Fruit fly (Drosophila melanogaster) whole organism, embryonic: Measurements from ENCODE around the gene Mst98Cb.

Experiments
- BEAF-32 ChIP-seq: fragments of 200-800 bp; sonication (Bioruptor generic); optimal IDR thresholded peaks from 3 replicates; lab custom pipeline; 2017; ENCODE audit warnings: missing biosample characterization, missing genetic modification characterization, mild to moderate bottlenecking, moderate library complexity, missing genetic modification reagents
- Blimp-1 ChIP-seq: fragments of 200-800 bp; sonication (Bioruptor generic); optimal IDR thresholded peaks from 3 replicates; lab custom pipeline; 2018; ENCODE audit warnings: missing biosample characterization, missing genetic modification characterization, mild to moderate bottlenecking, moderate library complexity, missing genetic modification reagents
- CG11696 ChIP-seq: fragments of 200-800 bp; sonication (Bioruptor generic); IDR thresholded peaks from 2 replicates; pipeline ENCODE4 v1.3.6; 2022; ENCODE audit warnings: missing biosample characterization, missing genetic modification characterization
- CG14441 ChIP-seq: fragments of 200-800 bp; sonication (Bioruptor generic); IDR thresholded peaks from 2 replicates; pipeline ENCODE4 v1.3.6; 2022; ENCODE audit warnings: missing biosample characterization, missing genetic modification characterization
- CG14667 ChIP-seq: fragments of 200-800 bp; sonication (Bioruptor generic); IDR thresholded peaks from 2 replicates; pipeline ENCODE4 v1.3.6; 2022; ENCODE audit warnings: missing biosample characterization, missing genetic modification characterization
- CG16813 ChIP-seq: fragments of 200-800 bp; sonication (Bioruptor generic); IDR thresholded peaks from 3 replicates; pipeline ENCODE4 v1.3.6; 2022; ENCODE audit warnings: missing biosample characterization, missing genetic modification characterization; ENCODE audit not compliant: partially characterized antibody
- CG16815 ChIP-seq: fragments of 200-800 bp; sonication (Bioruptor generic); optimal IDR thresholded peaks from 3 replicates; lab custom pipeline; 2017; ENCODE audit warnings: missing biosample characterization, mild to moderate bottlenecking, missing genetic modification characterization
- CG17385 ChIP-seq: fragments of 200-800 bp; sonication (Bioruptor generic); optimal IDR thresholded peaks from 3 replicates; lab custom pipeline; 2018; ENCODE audit warnings: missing biosample characterization, mild to moderate bottlenecking, missing genetic modification characterization
- CG17912 ChIP-seq: fragments of 200-800 bp; sonication (Bioruptor generic); optimal IDR thresholded peaks from 2 replicates; lab custom pipeline; 2018; ENCODE audit warnings: missing biosample characterization, mild to moderate bottlenecking, missing genetic modification characterization
- CG18599 ChIP-seq: fragments of 200-800 bp; sonication (Bioruptor generic); optimal IDR thresholded peaks from 3 replicates; lab custom pipeline; 2017; ENCODE audit warnings: missing biosample characterization, missing genetic modification characterization, mild to moderate bottlenecking, moderate library complexity, missing genetic modification reagents
- CG2129 ChIP-seq: fragments of 200-800 bp; sonication (Bioruptor generic); IDR thresholded peaks from 2 replicates; pipeline ENCODE4 v1.3.6; 2022; ENCODE audit warnings: missing biosample characterization, missing genetic modification characterization; ENCODE audit not compliant: partially characterized antibody
- CG2202 ChIP-seq: fragments of 200-800 bp; sonication (Bioruptor generic); optimal IDR thresholded peaks from 2 replicates; lab custom pipeline; 2018; ENCODE audit warnings: missing biosample characterization, mild to moderate bottlenecking, missing genetic modification characterization
- CG32772 ChIP-seq: fragments of 200-800 bp; sonication (Bioruptor generic); IDR thresholded peaks from 2 replicates; pipeline ENCODE4 v1.3.6; 2022; ENCODE audit warnings: missing biosample characterization, missing genetic modification characterization
- CG34224 ChIP-seq: fragments of 200-800 bp; sonication (Bioruptor generic); IDR thresholded peaks from 3 replicates; pipeline ENCODE4 v1.3.6; 2022; ENCODE audit warnings: missing biosample characterization, missing genetic modification characterization; ENCODE audit not compliant: partially characterized antibody
- CG34376 ChIP-seq: fragments of 200-800 bp; sonication (Bioruptor generic); optimal IDR thresholded peaks from 2 replicates; lab custom pipeline; 2018; ENCODE audit warnings: missing biosample characterization, mild to moderate bottlenecking, missing genetic modification characterization
- CG3995 ChIP-seq: fragments of 200-800 bp; sonication (Bioruptor generic); optimal IDR thresholded peaks from 3 replicates; lab custom pipeline; 2016; ENCODE audit warnings: missing biosample characterization, missing genetic modification characterization
- CG6791 ChIP-seq: fragments of 200-800 bp; sonication (Bioruptor generic); IDR thresholded peaks from 3 replicates; pipeline ENCODE4 v1.3.6; 2022; ENCODE audit warnings: missing biosample characterization, missing genetic modification characterization; ENCODE audit not compliant: partially characterized antibody
- CG9932 ChIP-seq: fragments of 200-800 bp; sonication (Bioruptor generic); IDR thresholded peaks from 2 replicates; pipeline ENCODE4 v1.3.6; 2022; ENCODE audit warnings: missing biosample characterization, missing genetic modification characterization
- CkIIα-i1 ChIP-seq: fragments of 200-800 bp; sonication (Bioruptor generic); IDR thresholded peaks from 2 replicates; pipeline ENCODE4 v1.3.6; 2022; ENCODE audit warnings: missing biosample characterization, missing genetic modification characterization
- D19B ChIP-seq: fragments of 200-800 bp; sonication (Bioruptor generic); optimal IDR thresholded peaks from 2 replicates; lab custom pipeline; 2017; ENCODE audit warnings: missing biosample characterization, mild to moderate bottlenecking, missing genetic modification characterization
- Elba2 ChIP-seq: fragments of 200-800 bp; sonication (Bioruptor generic); optimal IDR thresholded peaks from 3 replicates; lab custom pipeline; 2016; ENCODE audit warnings: missing biosample characterization, missing genetic modification characterization
- Fer3 ChIP-seq: fragments of 200-800 bp; sonication (Bioruptor generic); optimal IDR thresholded peaks from 2 replicates; lab custom pipeline; 2018; ENCODE audit warnings: missing biosample characterization, mild to moderate bottlenecking, missing genetic modification characterization, moderate library complexity
- HLHmδ ChIP-seq: fragments of 200-800 bp; sonication (Bioruptor generic); optimal IDR thresholded peaks from 2 replicates; lab custom pipeline; 2018; ENCODE audit warnings: missing biosample characterization, mild to moderate bottlenecking, missing genetic modification characterization, moderate library complexity
- HmgZ ChIP-seq: fragments of 200-800 bp; sonication (Bioruptor generic); optimal IDR thresholded peaks from 2 replicates; lab custom pipeline; 2018; ENCODE audit warnings: missing biosample characterization, mild to moderate bottlenecking, missing genetic modification characterization
- NFAT ChIP-seq: fragments of 200-800 bp; sonication (Bioruptor generic); IDR thresholded peaks from 2 replicates; pipeline ENCODE4 v1.3.6; 2022; ENCODE audit warnings: missing biosample characterization, missing genetic modification characterization
- Nf-YA ChIP-seq: fragments of 200-800 bp; sonication (Bioruptor generic); IDR thresholded peaks from 2 replicates; pipeline ENCODE4 v1.3.6; 2022; ENCODE audit warnings: missing biosample characterization, missing genetic modification characterization
- Tbp ChIP-seq: fragments of >200 bp; optimal IDR thresholded peaks from 2 replicates; lab custom pipeline; 2018; ENCODE audit warnings: missing biosample characterization, missing genetic modification characterization
- abd-A ChIP-seq: fragments of 200-800 bp; sonication (Bioruptor generic); optimal IDR thresholded peaks from 3 replicates; lab custom pipeline; 2019; ENCODE audit warnings: missing biosample characterization, mild to moderate bottlenecking, missing genetic modification characterization, moderate library complexity
- ash1 ChIP-seq: fragments of 200-800 bp; sonication (Bioruptor generic); optimal IDR thresholded peaks from 2 replicates; lab custom pipeline; 2018; ENCODE audit warnings: missing biosample characterization, mild to moderate bottlenecking, missing genetic modification characterization
- bab2 ChIP-seq: fragments of 200-800 bp; sonication (Bioruptor generic); optimal IDR thresholded peaks from 2 replicates; lab custom pipeline; 2016; ENCODE audit warnings: missing biosample characterization, missing genetic modification characterization
- br ChIP-seq: fragments of >200 bp; optimal IDR thresholded peaks from 2 replicates; lab custom pipeline; 2017
- crol ChIP-seq: fragments of 200-800 bp; sonication (Bioruptor generic); IDR thresholded peaks from 2 replicates; pipeline ENCODE4 v1.3.6; 2022; ENCODE audit warnings: missing biosample characterization, missing genetic modification characterization
- da ChIP-seq: fragments of 200-800 bp; sonication (Bioruptor generic); optimal IDR thresholded peaks from 2 replicates; lab custom pipeline; 2016; ENCODE audit warnings: missing biosample characterization, missing genetic modification characterization
- danr ChIP-seq: fragments of 200-800 bp; sonication (Bioruptor generic); IDR thresholded peaks from 2 replicates; pipeline ENCODE4 v1.3.6; 2022; ENCODE audit warnings: missing biosample characterization, missing genetic modification characterization
- gfzf ChIP-seq: fragments of 200-800 bp; sonication (Bioruptor generic); optimal IDR thresholded peaks from 2 replicates; lab custom pipeline; 2016; ENCODE audit warnings: missing biosample characterization, mild to moderate bottlenecking, missing genetic modification characterization, moderate library complexity
- kay ChIP-seq: fragments of 200-800 bp; sonication (Bioruptor generic); optimal IDR thresholded peaks from 2 replicates; lab custom pipeline; 2016; ENCODE audit warnings: missing biosample characterization, missing genetic modification characterization
- knrl ChIP-seq: fragments of 200-800 bp; sonication (Bioruptor generic); IDR thresholded peaks from 3 replicates; pipeline ENCODE4 v1.3.6; 2022; ENCODE audit warnings: missing biosample characterization, missing genetic modification characterization; ENCODE audit not compliant: partially characterized antibody
- lbe ChIP-seq: fragments of 200-800 bp; sonication (Bioruptor generic); optimal IDR thresholded peaks from 2 replicates; lab custom pipeline; 2016; ENCODE audit warnings: missing biosample characterization, mild to moderate bottlenecking, missing genetic modification characterization
- lov ChIP-seq, 2 experiments: fragments of 200-800 bp in 1 of 2; fragments of >200 bp in 1 of 2; sonication (Bioruptor generic) in 1 of 2; IDR thresholded peaks in 1 of 2; optimal IDR thresholded peaks in 1 of 2; 2 replicates in 1 of 2; 3 replicates in 1 of 2; pipeline versions ENCODE4 v1.3.6 to Lab custom; 2017 to 2022; ENCODE audit warnings: missing biosample characterization in 1 of 2, missing genetic modification characterization in 1 of 2
- mld ChIP-seq: fragments of 200-800 bp; sonication (Bioruptor generic); IDR thresholded peaks from 3 replicates; pipeline ENCODE4 v1.3.6; 2022; ENCODE audit warnings: missing biosample characterization, missing genetic modification characterization; ENCODE audit not compliant: partially characterized antibody
- pita ChIP-seq: fragments of 200-800 bp; sonication (Bioruptor generic); optimal IDR thresholded peaks from 2 replicates; lab custom pipeline; 2017; ENCODE audit warnings: missing biosample characterization, mild to moderate bottlenecking, missing genetic modification characterization
- pros ChIP-seq: fragments of 200-800 bp; sonication (Bioruptor generic); optimal IDR thresholded peaks from 3 replicates; lab custom pipeline; 2019; ENCODE audit warnings: missing biosample characterization, mild to moderate bottlenecking, missing genetic modification characterization, moderate library complexity
- repo ChIP-seq: fragments of 200-800 bp; sonication (Bioruptor generic); optimal IDR thresholded peaks from 2 replicates; lab custom pipeline; 2016; ENCODE audit warnings: missing biosample characterization, missing genetic modification characterization
- tgo ChIP-seq: fragments of 200-800 bp; sonication (Bioruptor generic); IDR thresholded peaks from 3 replicates; pipeline ENCODE4 v1.3.6; 2022; ENCODE audit warnings: missing biosample characterization, missing genetic modification characterization
- trem ChIP-seq: fragments of 200-800 bp; optimal IDR thresholded peaks from 3 replicates; lab custom pipeline; 2019; ENCODE audit warnings: missing biosample characterization, mild to moderate bottlenecking, missing genetic modification characterization, moderate library complexity
- unpg ChIP-seq: fragments of 200-800 bp; sonication (Bioruptor generic); optimal IDR thresholded peaks from 3 replicates; lab custom pipeline; 2018; ENCODE audit warnings: missing biosample characterization, mild to moderate bottlenecking, missing genetic modification characterization, moderate library complexity
- vnd ChIP-seq: fragments of 200-800 bp; sonication (Bioruptor generic); IDR thresholded peaks from 3 replicates; pipeline ENCODE4 v1.3.6; 2022; ENCODE audit warnings: missing biosample characterization, missing genetic modification characterization; ENCODE audit not compliant: partially characterized antibody
- zfh2 ChIP-seq: fragments of 200-800 bp; sonication (Bioruptor generic); optimal IDR thresholded peaks from 2 replicates; lab custom pipeline; 2016; ENCODE audit warnings: missing biosample characterization, missing genetic modification characterization

Mst98Cb gene

dm6 chr3R:28328780-28329546 lies 36.4 kb downstream of the Mst98Cb start (continued):
- TF ChIP-seq D19B (GFP tag; lab: Kevin White, UChicago) (peak; percentile 90), CG34224 (no peak), Blimp-1 (GFP tag; lab: Kevin White, UChicago) (peak; percentile 68), BEAF-32 (GFP tag; lab: Kevin White, UChicago) (no peak), abd-A (tag; lab: Kevin White, UChicago) (no peak), br (lab: Kevin White, UChicago) (no peak), CG17385 (GFP tag; lab: Kevin White, UChicago) (peak; percentile 61), CkIIα-i1 (no peak), kay (GFP tag; lab: Kevin White, UChicago) (peak; percentile 82), Nf-YA (peak; percentile 68; the same call in 1 of the 2 replicates), danr (GFP tag; lab: Robert Waterston, UW) (peak; percentile 61; the same call in 1 of the 2 replicates), CG18599 (GFP tag; lab: Kevin White, UChicago) (peak; percentile 88), crol (0 out of 2 replicates have a peak, but pooled peaks have one; percentile 19), CG9932 (GFP tag; lab: Robert Waterston, UW) (peak; percentile 89), da (GFP tag; lab: Kevin White, UChicago) (no peak), bab2 (GFP tag; lab: Kevin White, UChicago) (peak; percentile 91), CG32772 (GFP tag; lab: Robert Waterston, UW) (peak; percentile 44), pita (GFP tag; lab: Kevin White, UChicago) (no peak), lbe (GFP tag; lab: Kevin White, UChicago) (no peak), gfzf (GFP tag; lab: Kevin White, UChicago) (peak; percentile 7), Tbp (GFP tag; lab: Kevin White, UChicago) (no peak), Elba2 (GFP tag; lab: Kevin White, UChicago) (no peak), mld (GFP tag; lab: Robert Waterston, UW) (no peak), trem (tag; lab: Kevin White, UChicago) (peak; percentile 4), CG11696 (peak; percentile 43), pros (GFP tag; lab: Kevin White, UChicago) (no peak), tgo (peak; percentile 74), CG34376 (peak; percentile 68), CG14667 (GFP tag; lab: Robert Waterston, UW) (peak; percentile 50), CG16813 (GFP tag; lab: Robert Waterston, UW) (no peak), CG16815 (GFP tag; lab: Kevin White, UChicago) (peak; percentile 38), HLHmδ (GFP tag; lab: Kevin White, UChicago) (peak; percentile 42), CG3995 (no peak), HmgZ (tag; lab: Kevin White, UChicago) (peak; percentile 82), knrl (GFP tag; lab: Robert Waterston, UW) (no peak), vnd (GFP tag; lab: Robert Waterston, UW) (no peak), CG17912 (GFP tag; lab: Kevin White, UChicago) (no peak), Fer3 (tag; lab: Kevin White, UChicago) (peak; percentile 73), CG6791 (no peak), NFAT (GFP tag; lab: Robert Waterston, UW) (peak; percentile 80), lov (optimal IDR thresholded peaks at IDR 0.05; lab: Kevin White, UChicago) (no peak), lov (GFP tag; IDR thresholded peaks at IDR 0.05; lab: Robert Waterston, UW) (peak; percentile 87), CG2202 (tag; lab: Kevin White, UChicago) (peak; percentile 86), repo (GFP tag; lab: Kevin White, UChicago) (peak; percentile 42), ash1 (GFP tag; lab: Kevin White, UChicago) (no peak), zfh2 (GFP tag; lab: Kevin White, UChicago) (peak; percentile 67), unpg (GFP tag; lab: Kevin White, UChicago) (peak; percentile 55), CG14441 (GFP tag; lab: Robert Waterston, UW) (peak; percentile 80), CG2129 (GFP tag; lab: Robert Waterston, UW) (no peak)
